Fruit fly (Drosophila melanogaster): ENCODE data around the gene CG12617.

Gene CG12617

DNA sequence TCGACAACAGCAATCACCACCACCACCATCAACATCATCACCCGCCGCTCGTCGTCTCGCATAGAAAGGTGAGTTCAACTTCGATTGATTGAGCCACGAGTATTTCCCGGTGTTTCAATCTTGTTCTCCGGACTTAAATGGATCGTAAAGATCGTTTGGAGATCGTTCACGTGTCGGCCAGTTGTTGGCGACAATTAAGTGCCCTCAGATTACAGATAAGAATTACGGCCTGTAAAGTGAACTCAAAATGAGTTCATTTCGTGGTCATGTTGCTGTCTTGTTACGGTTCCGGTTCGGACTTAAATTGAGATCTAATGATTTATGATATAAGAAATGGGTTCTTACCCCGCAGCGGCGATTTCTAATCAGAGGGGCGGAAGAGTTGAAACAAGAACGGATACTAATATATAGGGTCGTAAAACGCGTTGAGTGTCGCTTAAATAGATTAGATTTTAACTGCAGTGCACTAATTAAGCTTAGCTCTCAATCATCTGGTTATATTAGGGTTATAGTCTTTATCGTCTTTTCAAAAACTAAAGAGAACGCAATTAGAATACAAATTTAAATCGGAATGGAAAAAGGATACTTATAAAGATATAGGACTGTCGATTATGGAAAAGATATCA lies 27.6 kb downstream of the CG12617 start (continued):
- TF ChIP-seq Awh (GFP tag; IDR thresholded peaks at IDR 0.05), result 0 out of 2 replicates have a peak, but pooled peaks have one; percentile 10
- TF ChIP-seq gcm2 (GFP tag; optimal IDR thresholded peaks at IDR 0.05), result no peak
- TF ChIP-seq CG15269 (tag; optimal IDR thresholded peaks at IDR 0.05), result peak; percentile 2
- TF ChIP-seq CG10543 (GFP tag; optimal IDR thresholded peaks at IDR 0.05), result no peak
- TF ChIP-seq pita (GFP tag; optimal IDR thresholded peaks at IDR 0.05), result no peak
- TF ChIP-seq CG14710 (tag; optimal IDR thresholded peaks at IDR 0.05), result no peak
- TF ChIP-seq CG3281 (GFP tag; optimal IDR thresholded peaks at IDR 0.05), result no peak
- no peak for TF ChIP-seq CG17385 (GFP tag; optimal IDR thresholded peaks at IDR 0.05)
- TF ChIP-seq ssp (GFP tag; IDR thresholded peaks at IDR 0.05), result no peak
- TF ChIP-seq Vsx1 (GFP tag; optimal IDR thresholded peaks at IDR 0.05), result peak; percentile 61
- no peak for TF ChIP-seq eyg (GFP tag; optimal IDR thresholded peaks at IDR 0.05)
- no peak for TF ChIP-seq CG12942 (GFP tag; optimal IDR thresholded peaks at IDR 0.05)
- peak in 1 of 2 experiments; percentile 1 for TF ChIP-seq Pdp1 (GFP tag; optimal IDR thresholded peaks at IDR 0.05)
- no peak for TF ChIP-seq Lim3 (GFP tag; IDR thresholded peaks at IDR 0.05)

DNA sequence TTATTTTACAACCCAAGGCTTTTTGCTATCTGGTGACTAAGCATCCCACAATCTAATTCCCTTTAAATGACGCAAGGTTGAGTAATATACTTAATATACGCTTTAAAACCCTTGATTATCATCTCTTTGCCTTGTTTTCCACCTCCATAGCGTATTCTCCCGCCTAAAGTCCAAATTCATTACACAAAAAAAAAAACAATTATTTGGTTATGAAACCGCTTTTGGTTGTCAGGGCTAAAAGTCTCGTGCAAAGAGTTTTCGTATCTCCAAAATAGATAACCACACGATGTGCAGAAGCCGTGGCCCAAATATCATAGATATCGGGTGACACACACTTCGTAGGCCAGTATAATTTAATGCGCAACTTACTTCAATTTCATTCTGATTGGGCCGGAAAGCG lies 30.9 kb downstream of the CG12617 start:
- no peak for TF ChIP-seq H15 (GFP tag; IDR thresholded peaks at IDR 0.05)
- TF ChIP-seq insv (GFP tag; optimal IDR thresholded peaks at IDR 0.05), result no peak
- TF ChIP-seq Pdp1 (GFP tag; optimal IDR thresholded peaks at IDR 0.05), result peak in 1 of 2 experiments; percentile 38
- peak; percentile 50 for TF ChIP-seq exex (tag; optimal IDR thresholded peaks at IDR 0.05)
- peak; percentile 57 for TF ChIP-seq mirr (GFP tag; optimal IDR thresholded peaks at IDR 0.05)
- TF ChIP-seq gcm (GFP tag; optimal IDR thresholded peaks at IDR 0.05), result no peak
- no peak for TF ChIP-seq CG2202 (tag; optimal IDR thresholded peaks at IDR 0.05)
- peak; percentile 73 for TF ChIP-seq cwo (GFP tag; optimal IDR thresholded peaks at IDR 0.05)

DNA sequence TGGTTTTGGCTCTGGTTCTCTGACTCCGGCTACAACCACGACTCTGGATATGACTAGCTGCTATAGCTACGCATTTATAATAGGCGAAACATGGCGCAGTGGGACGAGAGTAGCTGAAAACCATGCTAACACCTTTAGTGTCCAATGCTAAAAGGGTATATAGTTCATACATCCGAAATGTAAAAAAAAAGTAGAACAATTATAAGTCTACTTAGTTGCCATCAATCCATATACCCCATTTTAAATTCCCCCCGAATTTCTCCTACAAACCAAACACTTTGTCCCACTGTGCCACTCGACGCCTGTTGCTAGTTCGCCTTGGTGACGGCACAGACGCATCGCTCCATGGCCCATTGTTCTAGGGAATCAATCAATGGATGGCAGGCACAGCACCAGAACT lies 31.8 kb downstream of the CG12617 start:
- TF ChIP-seq Hr78 (GFP tag; optimal IDR thresholded peaks at IDR 0.05) (peak in 1 of 2 experiments; percentile 43), crol (GFP tag; IDR thresholded peaks at IDR 0.05) (no peak), zen2 (GFP tag; IDR thresholded peaks at IDR 0.05; ENCODE audit: partially characterized antibody) (no peak), ap (GFP tag; IDR thresholded peaks at IDR 0.05) (no peak), CG10654 (GFP tag; optimal IDR thresholded peaks at IDR 0.05) (peak; percentile 60), gsb (GFP tag; IDR thresholded peaks at IDR 0.05) (peak; percentile 60; the same call in 1 of the 2 replicates), tx (GFP tag; optimal IDR thresholded peaks at IDR 0.05) (peak; percentile 9), esg (GFP tag; conservative IDR thresholded peaks at IDR 0.05) (peak; percentile 49; the same call in 1 of the 2 replicates), run (tag; optimal IDR thresholded peaks at IDR 0.05) (no peak), Rfx (GFP tag; IDR thresholded peaks at IDR 0.05) (peak; percentile 90), sim (GFP tag; IDR thresholded peaks at IDR 0.05) (no peak), CG14860 (GFP tag; IDR thresholded peaks at IDR 0.05; ENCODE audit: partially characterized antibody) (no peak), CG4707 (GFP tag; optimal IDR thresholded peaks at IDR 0.05) (peak; percentile 52), NC2α (GFP tag; optimal IDR thresholded peaks at IDR 0.05) (peak; percentile 28), exex (tag; optimal IDR thresholded peaks at IDR 0.05) (peak; percentile 4), CG10565 (GFP tag; optimal IDR thresholded peaks at IDR 0.05) (peak; percentile 47), CG9437 (GFP tag; optimal IDR thresholded peaks at IDR 0.05) (peak; percentile 8), ATbp (GFP tag; optimal IDR thresholded peaks at IDR 0.05) (peak; percentile 61), luna (GFP tag; optimal IDR thresholded peaks at IDR 0.05) (no peak), CG3065 (GFP tag; optimal IDR thresholded peaks at IDR 0.05) (peak; percentile 4), CG34376 (GFP tag; optimal IDR thresholded peaks at IDR 0.05) (no peak), sima (GFP tag; optimal IDR thresholded peaks at IDR 0.05) (peak; percentile 73), Hmx (GFP tag; optimal IDR thresholded peaks at IDR 0.05) (no peak), tup (GFP tag; optimal IDR thresholded peaks at IDR 0.05) (no peak), CG8944 (GFP tag; optimal IDR thresholded peaks at IDR 0.05) (peak; percentile 56), CG15479 (GFP tag; optimal IDR thresholded peaks at IDR 0.05) (no peak), Poxn (GFP tag; IDR thresholded peaks at IDR 0.05) (no peak), CG14014 (GFP tag; IDR thresholded peaks at IDR 0.05) (peak; percentile 73)
